Fruit fly (Drosophila melanogaster) whole organism, embryonic: ENCODE measurements around the gene CG31551.
A peak's percentile ranks its signal among the peaks of the same experiment; 100 is the strongest.

Experiments used
- ATbp ChIP-seq: fragments of 200-800 bp; sonication (Bioruptor generic); optimal IDR thresholded peaks from 2 replicates; lab custom pipeline; 2017; ENCODE audit warnings: missing biosample characterization, mild to moderate bottlenecking, missing genetic modification characterization, missing genetic modification reagents
- Abd-B ChIP-seq: fragments of 200-800 bp; sonication (Bioruptor generic); optimal IDR thresholded peaks from 2 replicates; lab custom pipeline; 2018; ENCODE audit warnings: missing biosample characterization, mild to moderate bottlenecking, missing genetic modification characterization, moderate library complexity
- Adf1 ChIP-seq: fragments of 200-800 bp; sonication (Bioruptor generic); IDR thresholded peaks from 2 replicates; pipeline ENCODE4 v1.3.6; 2022; ENCODE audit warnings: missing biosample characterization, missing genetic modification characterization
- BtbVII ChIP-seq: fragments of 200-800 bp; sonication (Bioruptor generic); optimal IDR thresholded peaks from 3 replicates; lab custom pipeline; 2017; ENCODE audit warnings: missing biosample characterization, mild to moderate bottlenecking, missing genetic modification characterization
- CG11695 ChIP-seq: fragments of 200-800 bp; sonication (Bioruptor generic); IDR thresholded peaks from 3 replicates; pipeline ENCODE4 v1.3.6; 2022; ENCODE audit warnings: missing biosample characterization, missing genetic modification characterization
- CG1233 ChIP-seq: fragments of 200-800 bp; sonication (Bioruptor generic); optimal IDR thresholded peaks from 4 replicates; lab custom pipeline; 2018; ENCODE audit warnings: missing biosample characterization, mild to moderate bottlenecking, missing genetic modification characterization
- CG13894 ChIP-seq: fragments of 200-800 bp; sonication (Bioruptor generic); optimal IDR thresholded peaks from 3 replicates; lab custom pipeline; 2018; ENCODE audit warnings: missing biosample characterization, mild to moderate bottlenecking, missing genetic modification characterization, moderate library complexity
- CG14710 ChIP-seq: fragments of 200-800 bp; sonication (Bioruptor generic); optimal IDR thresholded peaks from 3 replicates; lab custom pipeline; 2019; ENCODE audit warnings: missing biosample characterization, mild to moderate bottlenecking, missing genetic modification characterization, moderate library complexity
- CG14965 ChIP-seq: fragments of 200-800 bp; sonication (Bioruptor generic); optimal IDR thresholded peaks from 2 replicates; lab custom pipeline; 2016; ENCODE audit warnings: missing biosample characterization, missing genetic modification characterization, borderline replicate concordance
- CG15011 ChIP-seq: fragments of 200-800 bp; sonication (Bioruptor generic); optimal IDR thresholded peaks from 3 replicates; lab custom pipeline; 2018; ENCODE audit warnings: missing biosample characterization, mild to moderate bottlenecking, missing genetic modification characterization
- CG15269 ChIP-seq: fragments of 200-800 bp; sonication (Bioruptor generic); optimal IDR thresholded peaks from 2 replicates; lab custom pipeline; 2018; ENCODE audit warnings: missing biosample characterization, mild to moderate bottlenecking, missing genetic modification characterization, moderate library complexity
- CG17385 ChIP-seq: fragments of 200-800 bp; sonication (Bioruptor generic); optimal IDR thresholded peaks from 3 replicates; lab custom pipeline; 2018; ENCODE audit warnings: missing biosample characterization, mild to moderate bottlenecking, missing genetic modification characterization
- CG2875 ChIP-seq: fragments of 200-800 bp; sonication (Bioruptor generic); optimal IDR thresholded peaks from 2 replicates; lab custom pipeline; 2017; ENCODE audit warnings: missing biosample characterization, mild to moderate bottlenecking, missing genetic modification characterization, missing genetic modification reagents
- CG3065 ChIP-seq: fragments of 200-800 bp; sonication (Bioruptor generic); optimal IDR thresholded peaks from 2 replicates; lab custom pipeline; 2016; ENCODE audit warnings: missing biosample characterization, missing genetic modification characterization
- CG33213 ChIP-seq: fragments of 200-800 bp; sonication (Bioruptor generic); optimal IDR thresholded peaks from 3 replicates; lab custom pipeline; 2016; ENCODE audit warnings: missing biosample characterization, missing genetic modification characterization
- CG33557 ChIP-seq: fragments of 200-800 bp; sonication (Bioruptor generic); optimal IDR thresholded peaks from 2 replicates; lab custom pipeline; 2019; ENCODE audit warnings: missing biosample characterization, mild to moderate bottlenecking, missing genetic modification characterization, moderate library complexity
- CG34422 ChIP-seq: fragments of 200-800 bp; sonication (Bioruptor generic); IDR thresholded peaks from 3 replicates; pipeline ENCODE4 v1.3.6; 2022; ENCODE audit warnings: missing biosample characterization, missing genetic modification characterization
- CG6272 ChIP-seq: fragments of 200-800 bp; sonication (Bioruptor generic); IDR thresholded peaks from 2 replicates; pipeline ENCODE4 v1.3.6; 2022; ENCODE audit warnings: missing biosample characterization, missing genetic modification characterization
- CG6654 ChIP-seq: fragments of 200-800 bp; sonication (Bioruptor generic); optimal IDR thresholded peaks from 2 replicates; lab custom pipeline; 2017; ENCODE audit warnings: missing biosample characterization, mild to moderate bottlenecking, missing genetic modification characterization
- CG7372 ChIP-seq: fragments of 200-800 bp; sonication (Bioruptor generic); IDR thresholded peaks from 2 replicates; pipeline ENCODE4 v1.3.6; 2022; ENCODE audit warnings: missing biosample characterization, missing genetic modification characterization
- CG7839 ChIP-seq: fragments of 200-800 bp; sonication (Bioruptor generic); optimal IDR thresholded peaks from 3 replicates; lab custom pipeline; 2018; ENCODE audit warnings: missing biosample characterization, mild to moderate bottlenecking, missing genetic modification characterization, moderate library complexity
- CG8089 ChIP-seq: fragments of 200-800 bp; sonication (Bioruptor generic); optimal IDR thresholded peaks from 3 replicates; lab custom pipeline; 2016; ENCODE audit warnings: missing biosample characterization, missing genetic modification characterization
- CG9817 ChIP-seq: fragments of 200-800 bp; sonication (Bioruptor generic); optimal IDR thresholded peaks from 2 replicates; lab custom pipeline; 2018; ENCODE audit warnings: missing biosample characterization, mild to moderate bottlenecking, missing genetic modification characterization, moderate library complexity
- CG9932 ChIP-seq: fragments of 200-800 bp; sonication (Bioruptor generic); IDR thresholded peaks from 2 replicates; pipeline ENCODE4 v1.3.6; 2022; ENCODE audit warnings: missing biosample characterization, missing genetic modification characterization
- CoRest ChIP-seq: fragments of 200-800 bp; sonication (Bioruptor generic); optimal IDR thresholded peaks from 3 replicates; lab custom pipeline; 2018; ENCODE audit warnings: missing biosample characterization, mild to moderate bottlenecking, missing genetic modification characterization, moderate library complexity
- Dip3 ChIP-seq: fragments of 200-800 bp; sonication (Bioruptor generic); optimal IDR thresholded peaks from 3 replicates; lab custom pipeline; 2016; ENCODE audit warnings: missing biosample characterization, missing genetic modification characterization
- GATAe ChIP-seq: fragments of 200-800 bp; sonication (Bioruptor generic); conservative IDR thresholded peaks from 2 replicates; pipeline ENCODE4 v1.3.6; 2022; ENCODE audit warnings: missing biosample characterization, missing genetic modification characterization
- Nf-YB ChIP-seq: fragments of 200-800 bp; sonication (Bioruptor generic); optimal IDR thresholded peaks from 3 replicates; lab custom pipeline; 2019; ENCODE audit warnings: missing biosample characterization, mild to moderate bottlenecking, missing genetic modification characterization, moderate library complexity
- Ptx1 ChIP-seq: fragments of 200-800 bp; sonication (Bioruptor generic); IDR thresholded peaks from 2 replicates; pipeline ENCODE4 v1.3.6; 2022; ENCODE audit warnings: missing biosample characterization, missing genetic modification characterization
- Spps ChIP-seq: fragments of 200-800 bp; sonication (Bioruptor generic); optimal IDR thresholded peaks from 2 replicates; lab custom pipeline; 2018; ENCODE audit warnings: missing biosample characterization, mild to moderate bottlenecking, missing genetic modification characterization
- Stat92E ChIP-seq, 3 experiments: fragments of >200 bp in 2 of 3; fragments of 200-800 bp in 1 of 3; sonication (Bioruptor generic) in 1 of 3; optimal IDR thresholded peaks; 2 replicates each; lab custom pipeline; 2017 to 2019; ENCODE audit warnings: missing biosample characterization in 3 of 3, missing genetic modification characterization in 3 of 3, mild to moderate bottlenecking in 1 of 3, moderate library complexity in 1 of 3
- Xrp1 ChIP-seq: fragments of 200-800 bp; sonication (Bioruptor generic); IDR thresholded peaks from 2 replicates; pipeline ENCODE4 v1.3.6; 2022; ENCODE audit warnings: missing biosample characterization, missing genetic modification characterization
- YL-1 ChIP-seq: fragments of 200-800 bp; sonication (Bioruptor generic); optimal IDR thresholded peaks from 3 replicates; lab custom pipeline; 2017; ENCODE audit warnings: missing biosample characterization, mild to moderate bottlenecking, missing genetic modification characterization
- btn ChIP-seq: fragments of 200-800 bp; sonication (Bioruptor generic); optimal IDR thresholded peaks from 2 replicates; lab custom pipeline; 2016; ENCODE audit warnings: missing biosample characterization, missing genetic modification characterization
- chn ChIP-seq: fragments of 200-800 bp; sonication (Bioruptor generic); optimal IDR thresholded peaks from 2 replicates; lab custom pipeline; 2016; ENCODE audit warnings: missing biosample characterization, missing genetic modification characterization
- corto ChIP-seq: fragments of 200-800 bp; sonication (Bioruptor generic); optimal IDR thresholded peaks from 2 replicates; lab custom pipeline; 2016; ENCODE audit warnings: missing biosample characterization, mild to moderate bottlenecking, missing genetic modification characterization, moderate library complexity
- ewg ChIP-seq: fragments of 200-800 bp; sonication (Bioruptor generic); optimal IDR thresholded peaks from 3 replicates; lab custom pipeline; 2017; ENCODE audit warnings: mild to moderate bottlenecking, missing biosample characterization, missing genetic modification reagents, missing genetic modification characterization
- fd3F ChIP-seq: fragments of 200-800 bp; sonication (Bioruptor generic); optimal IDR thresholded peaks from 2 replicates; lab custom pipeline; 2018; ENCODE audit warnings: missing biosample characterization, mild to moderate bottlenecking, missing genetic modification characterization, moderate library complexity
- fd64A ChIP-seq: fragments of 200-800 bp; sonication (Bioruptor generic); optimal IDR thresholded peaks from 3 replicates; lab custom pipeline; 2018; ENCODE audit warnings: missing biosample characterization, mild to moderate bottlenecking, missing genetic modification characterization
- gsb ChIP-seq: fragments of 200-800 bp; sonication (Bioruptor generic); IDR thresholded peaks from 2 replicates; pipeline ENCODE4 v1.3.6; 2022; ENCODE audit warnings: missing biosample characterization, missing genetic modification characterization
- gt ChIP-seq: fragments of 200-800 bp; sonication (Bioruptor generic); IDR thresholded peaks from 2 replicates; pipeline ENCODE4 v1.3.6; 2022; ENCODE audit warnings: missing biosample characterization, missing genetic modification characterization
- her ChIP-seq: fragments of 200-800 bp; sonication (Bioruptor generic); optimal IDR thresholded peaks from 2 replicates; lab custom pipeline; 2016; ENCODE audit warnings: missing biosample characterization, missing genetic modification characterization
- jigr1 ChIP-seq: fragments of 200-800 bp; sonication (Bioruptor generic); IDR thresholded peaks from 3 replicates; pipeline ENCODE4 v1.3.6; 2022; ENCODE audit warnings: missing biosample characterization, missing genetic modification characterization
- kni ChIP-seq: fragments of 200-800 bp; sonication (Bioruptor generic); optimal IDR thresholded peaks from 3 replicates; lab custom pipeline; 2017; ENCODE audit warnings: mild to moderate bottlenecking, missing biosample characterization, missing genetic modification reagents, missing genetic modification characterization
- mld ChIP-seq: fragments of 200-800 bp; sonication (Bioruptor generic); IDR thresholded peaks from 3 replicates; pipeline ENCODE4 v1.3.6; 2022; ENCODE audit warnings: missing biosample characterization, missing genetic modification characterization; ENCODE audit not compliant: partially characterized antibody
- nerfin-2 ChIP-seq: fragments of 200-800 bp; sonication (Bioruptor generic); IDR thresholded peaks from 2 replicates; pipeline ENCODE4 v1.3.6; 2022; ENCODE audit warnings: missing biosample characterization, missing genetic modification characterization; ENCODE audit not compliant: partially characterized antibody
- peb ChIP-seq: fragments of 200-800 bp; sonication (Bioruptor generic); IDR thresholded peaks from 2 replicates; pipeline ENCODE4 v1.3.6; 2022; ENCODE audit warnings: missing biosample characterization, missing genetic modification characterization
- run ChIP-seq: fragments of 200-800 bp; sonication (Bioruptor generic); optimal IDR thresholded peaks from 3 replicates; lab custom pipeline; 2018; ENCODE audit warnings: missing biosample characterization, mild to moderate bottlenecking, missing genetic modification characterization
- sens-2 ChIP-seq: fragments of 200-800 bp; sonication (Bioruptor generic); IDR thresholded peaks from 2 replicates; pipeline ENCODE4 v1.3.6; 2022; ENCODE audit warnings: missing biosample characterization, missing genetic modification characterization

The CG31551 gene

dm6 chr3R:5620387-5620956 lies 7.2 kb upstream of the CG31551 start (continued):
- peak; percentile 54 for TF ChIP-seq CG8089 (GFP tag; lab: Kevin White, UChicago)
- no peak for TF ChIP-seq CG3065 (GFP tag; lab: Kevin White, UChicago)
- no peak for TF ChIP-seq CG14965 (GFP tag; lab: Kevin White, UChicago)
- peak; percentile 63; the same call in 2 of the 3 replicates for TF ChIP-seq CG34422 (GFP tag; lab: Robert Waterston, UW)
- TF ChIP-seq ewg (GFP tag; lab: Kevin White, UChicago) = peak; percentile 49
- TF ChIP-seq peb = 0 out of 2 replicates have a peak, but pooled peaks have one; percentile 35
- peak; percentile 71 for TF ChIP-seq ATbp (GFP tag; lab: Kevin White, UChicago)
- peak; percentile 34 for TF ChIP-seq kni (GFP tag; lab: Kevin White, UChicago)
- TF ChIP-seq nerfin-2 = no peak
- peak; percentile 55; the same call in 1 of the 2 replicates for TF ChIP-seq CG7372 (GFP tag; lab: Robert Waterston, UW)
- no peak for TF ChIP-seq CG33213 (GFP tag; lab: Kevin White, UChicago)
- TF ChIP-seq chn (GFP tag; lab: Kevin White, UChicago) = peak; percentile 43
- no peak for TF ChIP-seq CG13894 (tag; lab: Kevin White, UChicago)
- 0 out of 2 replicates have a peak, but pooled peaks have one; percentile 20 for TF ChIP-seq GATAe
- TF ChIP-seq CG1233 (GFP tag; lab: Kevin White, UChicago) = peak; percentile 59
- peak; percentile 24 for TF ChIP-seq BtbVII (GFP tag; lab: Kevin White, UChicago)
- peak; percentile 65 for TF ChIP-seq sens-2
- TF ChIP-seq CG9932 (GFP tag; lab: Robert Waterston, UW) = peak; percentile 51; the same call in 1 of the 2 replicates
- TF ChIP-seq Ptx1 (GFP tag; lab: Robert Waterston, UW) = peak; percentile 71
- peak; percentile 65; the same call in 1 of the 3 replicates for TF ChIP-seq jigr1 (GFP tag; lab: Robert Waterston, UW)
- peak; percentile 58 for TF ChIP-seq CG15269 (tag; lab: Kevin White, UChicago)
- TF ChIP-seq Xrp1 = peak; percentile 59
- TF ChIP-seq her = peak; percentile 44
- TF ChIP-seq CG17385 (GFP tag; lab: Kevin White, UChicago) = peak; percentile 57
- TF ChIP-seq CG7839 (tag; lab: Kevin White, UChicago) = peak; percentile 72
- no peak for TF ChIP-seq YL-1
- TF ChIP-seq Stat92E (GFP tag; optimal IDR thresholded peaks at IDR 0.05; lab: Kevin White, UChicago) = peak in 1 of 3 experiments; percentile 12
- peak; percentile 74 for TF ChIP-seq CoRest (tag; lab: Kevin White, UChicago)
- no peak for TF ChIP-seq CG33557
- peak; percentile 71 for TF ChIP-seq Abd-B (GFP tag; lab: Kevin White, UChicago)
- TF ChIP-seq corto (GFP tag; lab: Kevin White, UChicago) = peak; percentile 32
- 0 out of 2 replicates have a peak, but pooled peaks have one; percentile 9 for TF ChIP-seq gsb
- peak; percentile 60 for TF ChIP-seq CG14710
- peak; percentile 43 for TF ChIP-seq fd64A (GFP tag; lab: Kevin White, UChicago)
- peak; percentile 50 for TF ChIP-seq btn
- TF ChIP-seq CG6654 (GFP tag; lab: Kevin White, UChicago) = peak; percentile 38
- TF ChIP-seq fd3F (GFP tag; lab: Kevin White, UChicago) = peak; percentile 14
- peak; percentile 32 for TF ChIP-seq Nf-YB (GFP tag; lab: Kevin White, UChicago)
- TF ChIP-seq CG9817 = peak; percentile 17
- TF ChIP-seq gt (GFP tag; lab: Robert Waterston, UW) = no peak
- peak; percentile 41 for TF ChIP-seq Dip3 (GFP tag; lab: Kevin White, UChicago)
- no peak for TF ChIP-seq mld (GFP tag; lab: Robert Waterston, UW)
- TF ChIP-seq CG15011 (GFP tag; lab: Kevin White, UChicago) = no peak
- TF ChIP-seq Spps = no peak
- no peak for TF ChIP-seq run (tag; lab: Kevin White, UChicago)
- TF ChIP-seq CG6272 (GFP tag; lab: Robert Waterston, UW) = peak; percentile 45
- peak; percentile 54 for TF ChIP-seq CG2875 (GFP tag; lab: Kevin White, UChicago)
- TF ChIP-seq Adf1 = no peak
- TF ChIP-seq CG11695 = peak; percentile 41; the same call in 1 of the 3 replicates
